Worm (Caenorhabditis elegans): ENCODE measurements around the gene sea-2.

Gene sea-2

ce11 chrII:3972153-3972552, 22.0 kb downstream of the sea-2 start, which contains the start of gene K10G6.9:
K10G6.9 (plus strand) TSS chrII:3972262.
- TF ChIP-seq ama-1 (optimal IDR thresholded peaks at IDR 0.05), result peak; percentile 61
- no peak for TF ChIP-seq aly-2 (tag; optimal IDR thresholded peaks at IDR 0.05)
- TF ChIP-seq unc-62 (GFP tag; optimal IDR thresholded peaks at IDR 0.05 in 1 of 2), result peak in 1 of 2 experiments; percentile 59
- no peak for TF ChIP-seq unc-62 (tag; optimal IDR thresholded peaks at IDR 0.05)
- TF ChIP-seq mes-2 (tag; optimal IDR thresholded peaks at IDR 0.05; ENCODE audit: poor library complexity, severe bottlenecking), result peak; percentile 12

ce11 chrII:3974953-3975352, 24.8 kb downstream of the sea-2 start, which contains the start of gene cank-26:
cank-26 (minus strand) TSS chrII:3975065.
- peak; percentile 28 for TF ChIP-seq aha-1 (tag)
- no peak for TF ChIP-seq hif-1 (tag; optimal IDR thresholded peaks at IDR 0.05)
- no peak for TF ChIP-seq T20F7.1 (GFP tag; optimal IDR thresholded peaks at IDR 0.05)
- TF ChIP-seq mep-1 (tag; optimal IDR thresholded peaks at IDR 0.05), result no peak
- TF ChIP-seq daf-8 (GFP tag; IDR thresholded peaks at IDR 0.05), result no peak
- peak in 1 of 2 experiments; percentile 31 for TF ChIP-seq unc-62 (GFP tag; optimal IDR thresholded peaks at IDR 0.05 in 1 of 2)
- no peak for TF ChIP-seq unc-62 (tag; optimal IDR thresholded peaks at IDR 0.05)

ce11 chrII:3975942-3976341, 25.8 kb downstream of the sea-2 start, which contains the start of gene dos-2:
dos-2 (plus strand) TSS chrII:3976242.
- no peak for TF ChIP-seq unc-39 (tag; optimal IDR thresholded peaks at IDR 0.05)
- 0 out of 2 replicates have a peak, but pooled peaks have one; percentile 23 for TF ChIP-seq D1046.2 (GFP tag; IDR thresholded peaks at IDR 0.05)
- TF ChIP-seq nhr-76 (tag; optimal IDR thresholded peaks at IDR 0.05), result no peak

ce11 chrII:3978198-3978597, 28.0 kb downstream of the sea-2 start:
- TF ChIP-seq unc-62 (GFP tag; optimal IDR thresholded peaks at IDR 0.05 in 1 of 2), result peak in 1 of 2 experiments; percentile 69
- no peak for TF ChIP-seq unc-62 (tag; optimal IDR thresholded peaks at IDR 0.05)
- TF ChIP-seq zfp-2 (tag; optimal IDR thresholded peaks at IDR 0.05), result no peak
- no peak for TF ChIP-seq nhr-6 (tag; optimal IDR thresholded peaks at IDR 0.05)

- no peak for TF ChIP-seq F37D6.2 (tag; optimal IDR thresholded peaks at IDR 0.05)
- TF ChIP-seq lin-15B (tag; optimal IDR thresholded peaks at IDR 0.05), result no peak
- no peak for TF ChIP-seq tag-97 (GFP tag; IDR thresholded peaks at IDR 0.05)
- TF ChIP-seq lim-7 (GFP tag; IDR thresholded peaks at IDR 0.05), result no peak
- TF ChIP-seq hif-1 (tag; optimal IDR thresholded peaks at IDR 0.05), result no peak
- TF ChIP-seq set-16 (GFP tag; IDR thresholded peaks at IDR 0.05), result peak; percentile 65; the same call in 1 of the 2 replicates
- no peak for TF ChIP-seq ceh-32 (tag; optimal IDR thresholded peaks at IDR 0.05; ENCODE audit: poor library complexity)
These were observed 30.2 kb downstream of the sea-2 start for ce11 chrII:3980373-3980772.

ce11 chrII:3982313-3982712, 32.1 kb downstream of the sea-2 start, which contains the start of gene lin-31:
lin-31 (plus strand) TSS chrII:3982549.
- TF ChIP-seq zfp-2 (tag; optimal IDR thresholded peaks at IDR 0.05), result no peak
- peak; percentile 44 for TF ChIP-seq aha-1 (tag)
- TF ChIP-seq dmd-9 (GFP tag; IDR thresholded peaks at IDR 0.05), result no peak

ce11 chrII:3984242-3984641, 34.1 kb downstream of the sea-2 start:
- TF ChIP-seq cey-2 (tag; optimal IDR thresholded peaks at IDR 0.05; ENCODE audit: borderline replicate concordance, insufficient read depth) (no peak), ceh-28 (tag; optimal IDR thresholded peaks at IDR 0.05) (no peak), ctbp-1 (GFP tag; IDR thresholded peaks at IDR 0.05) (no peak)

ce11 chrII:3986906-3987305, 36.7 kb downstream of the sea-2 start, which contains the start of gene K10G6.5:
K10G6.5 (plus strand) TSS chrII:3987250.
- TF ChIP-seq pqm-1 (tag; optimal IDR thresholded peaks at IDR 0.05) (peak; percentile 26), dmd-6 (GFP tag; IDR thresholded peaks at IDR 0.05) (peak; percentile 59), ceh-28 (tag; optimal IDR thresholded peaks at IDR 0.05) (no peak), unc-62 (GFP tag; optimal IDR thresholded peaks at IDR 0.05 in 1 of 2) (peak in 1 of 2 experiments; percentile 65), unc-62 (tag; optimal IDR thresholded peaks at IDR 0.05) (no peak), nhr-28 (tag; optimal IDR thresholded peaks at IDR 0.05) (peak; percentile 67)

Measured in whole organism, L4 larva.